Worm (Caenorhabditis elegans): Measurements from ENCODE around the gene F58A6.9.

DNA sequence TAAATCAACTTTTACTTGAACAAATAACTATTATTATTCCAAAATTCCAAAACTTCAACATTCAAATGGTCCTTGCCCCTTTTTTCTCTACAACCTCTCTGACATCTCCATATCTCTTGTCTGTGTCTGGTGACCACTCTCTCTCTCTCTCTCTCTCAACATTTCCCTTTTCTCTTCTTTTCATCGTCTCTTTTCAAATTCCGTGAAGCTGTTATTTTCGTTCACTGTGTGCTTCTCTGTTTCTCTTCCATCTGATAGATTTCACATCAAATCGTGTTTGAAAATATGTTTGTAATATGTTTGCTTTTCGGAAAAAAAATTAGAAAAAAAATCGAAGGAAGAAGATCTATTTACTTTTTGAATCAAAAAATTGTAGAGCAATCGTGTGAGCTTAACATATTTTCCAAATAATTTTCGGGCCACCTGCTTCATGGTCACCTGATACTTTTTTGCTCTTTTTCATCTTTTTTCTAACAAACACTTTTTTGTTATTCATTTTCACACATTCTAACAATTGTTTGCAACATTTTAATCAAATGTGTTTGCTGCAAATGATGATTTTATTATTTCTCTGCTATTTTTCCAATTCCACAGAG, 42.4 kb upstream of the F58A6.9 start:
- no peak for TF ChIP-seq pag-3 (tag; optimal IDR thresholded peaks at IDR 0.05; ENCODE audit: borderline replicate concordance, insufficient read depth)
- TF ChIP-seq sox-4 (tag; optimal IDR thresholded peaks at IDR 0.05), result no peak

Data from whole organism, L1 larva.